Fruit fly (Drosophila melanogaster) whole organism, embryonic: ENCODE measurements around the gene Dus1.

Source experiments
- Antp ChIP-seq: fragments of 200-800 bp; sonication (Bioruptor generic); optimal IDR thresholded peaks from 3 replicates; lab custom pipeline; 2016; ENCODE audit warnings: missing biosample characterization, missing genetic modification characterization
- BEAF-32 ChIP-seq: fragments of 200-800 bp; sonication (Bioruptor generic); optimal IDR thresholded peaks from 3 replicates; lab custom pipeline; 2017; ENCODE audit warnings: missing biosample characterization, missing genetic modification characterization, mild to moderate bottlenecking, moderate library complexity, missing genetic modification reagents
- C15 ChIP-seq: fragments of 200-800 bp; sonication (Bioruptor generic); IDR thresholded peaks from 3 replicates; pipeline ENCODE4 v1.3.6; 2022; ENCODE audit warnings: missing biosample characterization, missing genetic modification characterization
- CG11085 ChIP-seq: fragments of 200-800 bp; sonication (Bioruptor generic); IDR thresholded peaks from 2 replicates; pipeline ENCODE4 v1.3.6; 2022; ENCODE audit warnings: missing biosample characterization, missing genetic modification characterization
- CG11247 ChIP-seq: fragments of 200-800 bp; sonication (Bioruptor generic); IDR thresholded peaks from 2 replicates; pipeline ENCODE4 v1.3.6; 2022; ENCODE audit warnings: missing biosample characterization, missing genetic modification characterization
- CG12071 ChIP-seq: fragments of 200-800 bp; sonication (Bioruptor generic); optimal IDR thresholded peaks from 3 replicates; lab custom pipeline; 2018; ENCODE audit warnings: missing biosample characterization, mild to moderate bottlenecking, missing genetic modification characterization
- CG14710 ChIP-seq: fragments of 200-800 bp; sonication (Bioruptor generic); optimal IDR thresholded peaks from 3 replicates; lab custom pipeline; 2019; ENCODE audit warnings: missing biosample characterization, mild to moderate bottlenecking, missing genetic modification characterization, moderate library complexity
- CG14965 ChIP-seq: fragments of 200-800 bp; sonication (Bioruptor generic); optimal IDR thresholded peaks from 2 replicates; lab custom pipeline; 2016; ENCODE audit warnings: missing biosample characterization, missing genetic modification characterization, borderline replicate concordance
- CG16813 ChIP-seq: fragments of 200-800 bp; sonication (Bioruptor generic); IDR thresholded peaks from 3 replicates; pipeline ENCODE4 v1.3.6; 2022; ENCODE audit warnings: missing biosample characterization, missing genetic modification characterization; ENCODE audit not compliant: partially characterized antibody
- CG17186 ChIP-seq: fragments of 200-800 bp; sonication (Bioruptor generic); optimal IDR thresholded peaks from 3 replicates; lab custom pipeline; 2017; ENCODE audit warnings: missing biosample characterization, missing genetic modification reagents, missing genetic modification characterization
- CG17361 ChIP-seq: fragments of 200-800 bp; sonication (Bioruptor generic); IDR thresholded peaks from 3 replicates; pipeline ENCODE4 v1.3.6; 2022; ENCODE audit warnings: missing biosample characterization, missing genetic modification characterization
- CG18476 ChIP-seq: fragments of 200-800 bp; sonication (Bioruptor generic); optimal IDR thresholded peaks from 2 replicates; lab custom pipeline; 2016; ENCODE audit warnings: missing biosample characterization, mild to moderate bottlenecking, missing genetic modification characterization
- CG30403 ChIP-seq: fragments of 200-800 bp; sonication (Bioruptor generic); optimal IDR thresholded peaks from 3 replicates; lab custom pipeline; 2016; ENCODE audit warnings: missing biosample characterization, missing genetic modification characterization
- CG3726 ChIP-seq: fragments of 200-800 bp; sonication (Bioruptor generic); IDR thresholded peaks from 3 replicates; pipeline ENCODE4, ENCODE4 v1.3.6; 2022; ENCODE audit warnings: missing biosample characterization, missing genetic modification characterization
- CG7357 ChIP-seq: fragments of 200-800 bp; sonication (Bioruptor generic); IDR thresholded peaks from 3 replicates; pipeline ENCODE4 v1.3.6; 2022; ENCODE audit warnings: missing biosample characterization, missing genetic modification characterization
- CG7839 ChIP-seq: fragments of 200-800 bp; sonication (Bioruptor generic); optimal IDR thresholded peaks from 3 replicates; lab custom pipeline; 2018; ENCODE audit warnings: missing biosample characterization, mild to moderate bottlenecking, missing genetic modification characterization, moderate library complexity
- CG7928 ChIP-seq: fragments of 200-800 bp; sonication (Bioruptor generic); optimal IDR thresholded peaks from 2 replicates; lab custom pipeline; 2017; ENCODE audit warnings: missing biosample characterization, mild to moderate bottlenecking, missing genetic modification characterization
- CG9215 ChIP-seq: fragments of 200-800 bp; sonication (Bioruptor generic); IDR thresholded peaks from 2 replicates; pipeline ENCODE4 v1.3.6; 2022; ENCODE audit warnings: missing biosample characterization, missing genetic modification characterization
- CG9932 ChIP-seq: fragments of 200-800 bp; sonication (Bioruptor generic); IDR thresholded peaks from 2 replicates; pipeline ENCODE4 v1.3.6; 2022; ENCODE audit warnings: missing biosample characterization, missing genetic modification characterization
- Fer3 ChIP-seq: fragments of 200-800 bp; sonication (Bioruptor generic); optimal IDR thresholded peaks from 2 replicates; lab custom pipeline; 2018; ENCODE audit warnings: missing biosample characterization, mild to moderate bottlenecking, missing genetic modification characterization, moderate library complexity
- HLH4C ChIP-seq: fragments of 200-800 bp; sonication (Bioruptor generic); IDR thresholded peaks from 3 replicates; pipeline ENCODE4 v1.3.6; 2022; ENCODE audit warnings: missing biosample characterization, missing genetic modification characterization; ENCODE audit not compliant: partially characterized antibody
- Hmx ChIP-seq: fragments of 200-800 bp; sonication (Bioruptor generic); optimal IDR thresholded peaks from 2 replicates; lab custom pipeline; 2016; ENCODE audit warnings: missing biosample characterization, missing genetic modification characterization
- Hr3 ChIP-seq: fragments of 200-800 bp; sonication (Bioruptor generic); optimal IDR thresholded peaks from 3 replicates; lab custom pipeline; 2016; ENCODE audit warnings: missing biosample characterization, missing genetic modification characterization
- Nf-YA ChIP-seq: fragments of 200-800 bp; sonication (Bioruptor generic); IDR thresholded peaks from 2 replicates; pipeline ENCODE4 v1.3.6; 2022; ENCODE audit warnings: missing biosample characterization, missing genetic modification characterization
- Rx ChIP-seq: fragments of 200-800 bp; sonication (Bioruptor generic); IDR thresholded peaks from 2 replicates; pipeline ENCODE4 v1.3.6; 2022; ENCODE audit warnings: missing biosample characterization, missing genetic modification characterization
- TFAM ChIP-seq: fragments of 200-800 bp; sonication (Bioruptor generic); optimal IDR thresholded peaks from 2 replicates; lab custom pipeline; 2017; ENCODE audit warnings: missing biosample characterization, missing genetic modification characterization, inconsistent platforms
- Tbp ChIP-seq: fragments of >200 bp; optimal IDR thresholded peaks from 2 replicates; lab custom pipeline; 2018; ENCODE audit warnings: missing biosample characterization, missing genetic modification characterization
- YL-1 ChIP-seq: fragments of 200-800 bp; sonication (Bioruptor generic); optimal IDR thresholded peaks from 3 replicates; lab custom pipeline; 2017; ENCODE audit warnings: missing biosample characterization, mild to moderate bottlenecking, missing genetic modification characterization
- ab ChIP-seq: fragments of 200-800 bp; sonication (Bioruptor generic); optimal IDR thresholded peaks from 2 replicates; lab custom pipeline; 2016; ENCODE audit warnings: missing biosample characterization, missing genetic modification characterization
- ash1 ChIP-seq: fragments of 200-800 bp; sonication (Bioruptor generic); optimal IDR thresholded peaks from 2 replicates; lab custom pipeline; 2018; ENCODE audit warnings: missing biosample characterization, mild to moderate bottlenecking, missing genetic modification characterization
- bsh ChIP-seq, 2 experiments: fragments of 200-800 bp; sonication (Bioruptor generic); optimal IDR thresholded peaks; 2 replicates each; lab custom pipeline; 2017 to 2018; ENCODE audit warnings: mild to moderate bottlenecking in 2 of 2, missing biosample characterization in 2 of 2, missing genetic modification characterization in 2 of 2, moderate library complexity in 1 of 2
- cg ChIP-seq: fragments of 200-800 bp; sonication (Bioruptor generic); optimal IDR thresholded peaks from 3 replicates; lab custom pipeline; 2019; ENCODE audit warnings: missing biosample characterization, mild to moderate bottlenecking, missing genetic modification characterization, moderate library complexity
- chif ChIP-seq, 2 experiments: fragments of 200-800 bp; sonication (Bioruptor generic); optimal IDR thresholded peaks; 3 replicates each; lab custom pipeline; 2016; ENCODE audit warnings: missing biosample characterization in 2 of 2, missing genetic modification characterization in 2 of 2
- crp ChIP-seq, 2 experiments: fragments of 200-800 bp; sonication (Bioruptor generic); optimal IDR thresholded peaks; 2 replicates in 1 of 2; 3 replicates in 1 of 2; lab custom pipeline; 2017; ENCODE audit warnings: missing biosample characterization in 2 of 2, missing genetic modification characterization in 2 of 2, mild to moderate bottlenecking in 1 of 2, moderate library complexity in 1 of 2
- da ChIP-seq: fragments of 200-800 bp; sonication (Bioruptor generic); optimal IDR thresholded peaks from 2 replicates; lab custom pipeline; 2016; ENCODE audit warnings: missing biosample characterization, missing genetic modification characterization
- dysf ChIP-seq: fragments of 200-800 bp; sonication (Bioruptor generic); IDR thresholded peaks from 3 replicates; pipeline ENCODE4 v1.3.6; 2022; ENCODE audit warnings: missing biosample characterization, missing genetic modification characterization
- ftz-f1 ChIP-seq: fragments of 200-800 bp; sonication (Bioruptor generic); optimal IDR thresholded peaks from 2 replicates; lab custom pipeline; 2016; ENCODE audit warnings: missing biosample characterization, missing genetic modification characterization
- ham ChIP-seq: fragments of 200-800 bp; sonication (Bioruptor generic); IDR thresholded peaks from 2 replicates; pipeline ENCODE4 v1.3.6; 2022; ENCODE audit warnings: missing biosample characterization, missing genetic modification characterization
- jing ChIP-seq: fragments of 200-800 bp; sonication (Bioruptor generic); optimal IDR thresholded peaks from 2 replicates; lab custom pipeline; 2018; ENCODE audit warnings: missing biosample characterization, mild to moderate bottlenecking, missing genetic modification characterization
- klu ChIP-seq: fragments of 200-800 bp; sonication (Bioruptor generic); IDR thresholded peaks from 2 replicates; pipeline ENCODE4 v1.3.6; 2022; ENCODE audit warnings: missing biosample characterization, missing genetic modification characterization
- nerfin-2 ChIP-seq: fragments of 200-800 bp; sonication (Bioruptor generic); IDR thresholded peaks from 2 replicates; pipeline ENCODE4 v1.3.6; 2022; ENCODE audit warnings: missing biosample characterization, missing genetic modification characterization; ENCODE audit not compliant: partially characterized antibody
- nom ChIP-seq: fragments of 200-800 bp; sonication (Bioruptor generic); optimal IDR thresholded peaks from 2 replicates; lab custom pipeline; 2017; ENCODE audit warnings: missing biosample characterization, missing genetic modification characterization, mild to moderate bottlenecking, moderate library complexity, missing genetic modification reagents
- pnt ChIP-seq: fragments of 200-800 bp; sonication (Bioruptor generic); optimal IDR thresholded peaks from 3 replicates; lab custom pipeline; 2016; ENCODE audit warnings: missing biosample characterization, missing genetic modification characterization
- pzg ChIP-seq: fragments of 200-800 bp; sonication (Bioruptor generic); optimal IDR thresholded peaks from 3 replicates; lab custom pipeline; 2018; ENCODE audit warnings: missing biosample characterization, mild to moderate bottlenecking, missing genetic modification characterization, moderate library complexity
- sob ChIP-seq: fragments of 200-800 bp; sonication (Bioruptor generic); IDR thresholded peaks from 2 replicates; pipeline ENCODE4 v1.3.6; 2022; ENCODE audit warnings: missing biosample characterization, missing genetic modification characterization
- tap ChIP-seq: fragments of 200-800 bp; optimal IDR thresholded peaks from 3 replicates; lab custom pipeline; 2019; ENCODE audit warnings: missing biosample characterization, mild to moderate bottlenecking, missing genetic modification characterization, moderate library complexity
- trem ChIP-seq: fragments of 200-800 bp; optimal IDR thresholded peaks from 3 replicates; lab custom pipeline; 2019; ENCODE audit warnings: missing biosample characterization, mild to moderate bottlenecking, missing genetic modification characterization, moderate library complexity
- twi ChIP-seq: fragments of 200-800 bp; optimal IDR thresholded peaks from 2 replicates; lab custom pipeline; 2019; ENCODE audit warnings: missing biosample characterization, mild to moderate bottlenecking, missing genetic modification characterization, moderate library complexity
- z ChIP-seq: fragments of 200-800 bp; sonication (Bioruptor generic); IDR thresholded peaks from 3 replicates; pipeline ENCODE4 v1.3.6; 2022; ENCODE audit warnings: missing biosample characterization, missing genetic modification characterization

The Dus1 gene

dm6 chr2L:250507-251215 is 20.9 kb downstream of the Dus1 start, which contains the start of gene kis (continued):
- peak; percentile 88 for TF ChIP-seq YL-1 (GFP tag; lab: Kevin White, UChicago)
- no peak for TF ChIP-seq z (GFP tag; lab: Robert Waterston, UW)
- TF ChIP-seq HLH4C (GFP tag; lab: Robert Waterston, UW), result peak; percentile 91
- peak; percentile 19; the same call in 1 of the 2 replicates for TF ChIP-seq CG11247 (GFP tag; lab: Robert Waterston, UW)
- no peak for TF ChIP-seq Rx (GFP tag; lab: Robert Waterston, UW)
- peak; percentile 80 for TF ChIP-seq nerfin-2 (GFP tag; lab: Robert Waterston, UW)
- no peak for TF ChIP-seq CG7357 (GFP tag; lab: Robert Waterston, UW)
- peak; percentile 47 for TF ChIP-seq Antp
- TF ChIP-seq dysf, result no peak
- TF ChIP-seq klu, result no peak
- no peak for TF ChIP-seq TFAM (GFP tag; lab: Kevin White, UChicago)
- TF ChIP-seq trem, result peak; percentile 76
- no peak for TF ChIP-seq jing (GFP tag; lab: Kevin White, UChicago)
- TF ChIP-seq CG17361 (GFP tag; lab: Robert Waterston, UW), result 0 out of 3 replicates have a peak, but pooled peaks have one; percentile 41
- peak; percentile 95 for TF ChIP-seq pzg (GFP tag; lab: Kevin White, UChicago)
- no peak for TF ChIP-seq pnt
- TF ChIP-seq Fer3 (tag; lab: Kevin White, UChicago), result peak; percentile 37
- TF ChIP-seq nom (GFP tag; lab: Kevin White, UChicago), result peak; percentile 84
- TF ChIP-seq twi, result peak; percentile 12
- peak; percentile 11 for TF ChIP-seq ab (GFP tag; lab: Kevin White, UChicago)
- TF ChIP-seq chif (GFP tag; optimal IDR thresholded peaks at IDR 0.05; lab: Kevin White, UChicago), result peak in 1 of 2 experiments; percentile 24
- TF ChIP-seq ash1 (GFP tag; lab: Kevin White, UChicago), result peak; percentile 23
- peak; percentile 95 for TF ChIP-seq CG16813 (GFP tag; lab: Robert Waterston, UW)
- no peak for TF ChIP-seq ham (GFP tag; lab: Robert Waterston, UW)
- TF ChIP-seq sob (GFP tag; lab: Robert Waterston, UW), result peak; percentile 64; the same call in 1 of the 2 replicates
- TF ChIP-seq Tbp, result no peak
- TF ChIP-seq ftz-f1, result no peak
- TF ChIP-seq CG9215, result peak; percentile 34; the same call in 1 of the 2 replicates
- no peak for TF ChIP-seq tap
- no peak for TF ChIP-seq CG11085 (GFP tag; lab: Robert Waterston, UW)
- TF ChIP-seq bsh (GFP tag; optimal IDR thresholded peaks at IDR 0.05; lab: Kevin White, UChicago), result peak; percentile 5 to 21
- no peak for TF ChIP-seq CG7928 (GFP tag; lab: Kevin White, UChicago)
- no peak for TF ChIP-seq Hmx
- TF ChIP-seq CG14710 (tag; lab: Kevin White, UChicago), result peak; percentile 80
- TF ChIP-seq CG7839, result peak; percentile 35
- TF ChIP-seq Nf-YA (GFP tag; lab: Robert Waterston, UW), result no peak
- TF ChIP-seq CG12071, result peak; percentile 9
- peak; percentile 34 for TF ChIP-seq CG17186 (GFP tag; lab: Kevin White, UChicago)
- TF ChIP-seq da (GFP tag; lab: Kevin White, UChicago), result no peak
- no peak for TF ChIP-seq C15 (GFP tag; lab: Robert Waterston, UW)
- TF ChIP-seq CG3726 (GFP tag; lab: Robert Waterston, UW), result no peak
- TF ChIP-seq CG18476, result peak; percentile 2
- TF ChIP-seq CG30403 (GFP tag; lab: Kevin White, UChicago), result peak; percentile 54
- peak; percentile 98 for TF ChIP-seq BEAF-32 (GFP tag; lab: Kevin White, UChicago)
- TF ChIP-seq CG9932 (GFP tag; lab: Robert Waterston, UW), result peak; percentile 70
- no peak for TF ChIP-seq CG14965 (GFP tag; lab: Kevin White, UChicago)
- peak in 1 of 2 experiments; percentile 3 for TF ChIP-seq crp (GFP tag; optimal IDR thresholded peaks at IDR 0.05; lab: Kevin White, UChicago)
- peak; percentile 47 for TF ChIP-seq cg (GFP tag; lab: Kevin White, UChicago)
- TF ChIP-seq Hr3 (GFP tag; lab: Kevin White, UChicago), result peak; percentile 15
